Fruit fly (Drosophila melanogaster): Measurements from ENCODE around the gene ct.

DNA sequence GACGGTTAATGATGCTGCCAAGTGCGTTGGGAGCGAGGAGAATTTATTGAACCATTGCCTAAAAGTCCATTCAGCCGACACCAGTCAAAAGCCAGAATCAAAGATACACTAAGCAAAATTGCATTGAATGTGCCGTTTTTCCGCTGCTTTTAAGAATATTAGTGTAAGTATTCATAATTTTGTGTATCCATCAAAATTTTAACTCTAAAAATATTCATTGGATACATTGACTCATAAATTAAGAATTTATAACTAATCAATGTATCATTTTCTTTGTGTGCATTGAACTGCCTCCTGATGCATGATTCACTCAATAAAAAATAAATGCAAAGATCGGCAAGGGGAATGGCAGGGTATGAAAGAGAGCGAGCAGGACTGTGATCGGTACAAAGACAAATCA, 49.6 kb upstream of the ct start:
- TF ChIP-seq CG12768 (GFP tag; optimal IDR thresholded peaks at IDR 0.05) (no peak), kay (GFP tag; ENCODE audit: borderline replicate concordance) (no peak), cic (GFP tag; optimal IDR thresholded peaks at IDR 0.05) (no peak), Crg-1 (GFP tag; optimal IDR thresholded peaks at IDR 0.05) (no peak), cnc (optimal IDR thresholded peaks at IDR 0.05) (no peak), CG7045 (GFP tag; optimal IDR thresholded peaks at IDR 0.05) (no peak), Clk (GFP tag; optimal IDR thresholded peaks at IDR 0.05) (no peak), CG33017 (tag; optimal IDR thresholded peaks at IDR 0.05) (no peak), CG1620 (GFP tag; optimal IDR thresholded peaks at IDR 0.05) (no peak), pad (GFP tag; optimal IDR thresholded peaks at IDR 0.05) (no peak), CG5204 (GFP tag; optimal IDR thresholded peaks at IDR 0.05) (no peak), toe (GFP tag; optimal IDR thresholded peaks at IDR 0.05) (no peak)

Data from whole organism, adult.